Worm (Caenorhabditis elegans): Measurements from ENCODE around the gene F13A2.4.

- no peak for TF ChIP-seq mdt-29 (GFP tag; IDR thresholded peaks at IDR 0.05)
- no peak for TF ChIP-seq rbr-2 (tag; optimal IDR thresholded peaks at IDR 0.05)
- no peak for TF ChIP-seq lsy-2 (tag; optimal IDR thresholded peaks at IDR 0.05)
- TF ChIP-seq unc-39 (tag; optimal IDR thresholded peaks at IDR 0.05) = no peak
- no peak for TF ChIP-seq F44E2.7 (GFP tag; IDR thresholded peaks at IDR 0.05)
- no peak for TF ChIP-seq fos-1 (tag; optimal IDR thresholded peaks at IDR 0.05)
Observed at ce11 chrV:4387402-4387801, 12.6 kb downstream of the F13A2.4 start, which contains the start of gene F13A2.9.
